Worm (Caenorhabditis elegans) whole organism, L2 larva: ENCODE results near the gene fbxc-30.

Experiments
- C34F6.9 ChIP-seq: fragments of 150-350 bp; optimal IDR thresholded peaks from 2 replicates; lab custom pipeline; 2014; ENCODE audit warnings: missing biosample characterization, missing genetic modification characterization
- R02D3.7 ChIP-seq: fragments of 150-350 bp; optimal IDR thresholded peaks from 2 replicates; lab custom pipeline; 2014; ENCODE audit warnings: missing biosample characterization, missing genetic modification characterization
- ZK546.5 ChIP-seq: sonication (generic microtip); optimal IDR thresholded peaks from 2 replicates; lab custom pipeline; 2017; ENCODE audit warnings: missing biosample characterization, missing genetic modification characterization
- ama-1 ChIP-seq: fragments of 150-350 bp; optimal IDR thresholded peaks from 2 replicates; lab custom pipeline; 2018; ENCODE audit warnings: inconsistent platforms
- blmp-1 ChIP-seq: sonication (generic microtip); optimal IDR thresholded peaks from 2 replicates; lab custom pipeline; 2017; ENCODE audit warnings: missing genetic modification characterization, mild to moderate bottlenecking, missing compliant biosample characterization, antibody characterized with exemption, moderate library complexity; ENCODE audit not compliant: insufficient read depth
- ceh-82 ChIP-seq: fragments of 150-350 bp; optimal IDR thresholded peaks from 2 replicates; lab custom pipeline; 2014; ENCODE audit warnings: missing biosample characterization, missing genetic modification characterization
- crh-2 ChIP-seq: sonication (generic microtip); optimal IDR thresholded peaks from 2 replicates; lab custom pipeline; 2017; ENCODE audit warnings: missing biosample characterization, missing genetic modification characterization
- dmd-4 ChIP-seq: sonication (generic microtip); optimal IDR thresholded peaks from 2 replicates; lab custom pipeline; 2017; ENCODE audit warnings: missing biosample characterization, missing genetic modification characterization
- egl-27 ChIP-seq: sonication (generic microtip); optimal IDR thresholded peaks from 3 replicates; lab custom pipeline; 2017; ENCODE audit warnings: missing biosample characterization, missing genetic modification reagents, missing genetic modification characterization
- elt-1 ChIP-seq: fragments of 150-350 bp; optimal IDR thresholded peaks from 2 replicates; lab custom pipeline; 2014; ENCODE audit warnings: missing biosample characterization, missing genetic modification characterization
- elt-3 ChIP-seq: sonication (generic microtip); optimal IDR thresholded peaks from 2 replicates; lab custom pipeline; 2017; ENCODE audit warnings: missing biosample characterization, missing genetic modification characterization
- fos-1 ChIP-seq: fragments of 150-350 bp; optimal IDR thresholded peaks from 2 replicates; lab custom pipeline; 2014; ENCODE audit warnings: missing biosample characterization, missing genetic modification characterization
- gmeb-1 ChIP-seq: fragments of 150-350 bp; optimal IDR thresholded peaks from 2 replicates; lab custom pipeline; 2014; ENCODE audit warnings: missing biosample characterization, missing genetic modification characterization
- lin-13 ChIP-seq: fragments of 150-350 bp; optimal IDR thresholded peaks from 2 replicates; lab custom pipeline; 2014; ENCODE audit warnings: missing biosample characterization, missing genetic modification reagents, missing genetic modification characterization
- lin-39 ChIP-seq: fragments of 150-350 bp; optimal IDR thresholded peaks from 2 replicates; lab custom pipeline; 2014; ENCODE audit warnings: missing biosample characterization, missing genetic modification reagents, missing genetic modification characterization
- lsy-2 ChIP-seq, 2 experiments: fragments of 150-350 bp in 1 of 2; sonication (generic microtip) in 1 of 2; optimal IDR thresholded peaks; 2 replicates each; lab custom pipeline; 2014 to 2017; ENCODE audit warnings: missing biosample characterization in 2 of 2, missing genetic modification characterization in 2 of 2
- mab-5 ChIP-seq: fragments of 150-350 bp; optimal IDR thresholded peaks from 2 replicates; lab custom pipeline; 2014; ENCODE audit warnings: missing biosample characterization, missing genetic modification characterization
- mdl-1 ChIP-seq, 2 experiments: fragments of 150-350 bp in 1 of 2; sonication (generic microtip) in 1 of 2; optimal IDR thresholded peaks; 2 replicates each; lab custom pipeline; 2017; ENCODE audit warnings: missing biosample characterization in 2 of 2, missing genetic modification characterization in 2 of 2
- nhr-10 ChIP-seq: sonication (generic microtip); optimal IDR thresholded peaks from 2 replicates; lab custom pipeline; 2017; ENCODE audit warnings: missing biosample characterization, missing genetic modification characterization
- nhr-12 ChIP-seq: fragments of 150-350 bp; optimal IDR thresholded peaks from 2 replicates; lab custom pipeline; 2014; ENCODE audit warnings: missing biosample characterization, missing genetic modification characterization
- nhr-129 ChIP-seq: fragments of 150-350 bp; optimal IDR thresholded peaks from 2 replicates; lab custom pipeline; 2014; ENCODE audit warnings: missing biosample characterization, missing genetic modification characterization
- nhr-21 ChIP-seq: fragments of 150-350 bp; optimal IDR thresholded peaks from 2 replicates; lab custom pipeline; 2014; ENCODE audit warnings: missing biosample characterization, missing genetic modification characterization
- nhr-237 ChIP-seq: fragments of 150-350 bp; optimal IDR thresholded peaks from 2 replicates; lab custom pipeline; 2014; ENCODE audit warnings: missing biosample characterization, missing genetic modification characterization
- nhr-6 ChIP-seq: fragments of 150-350 bp; optimal IDR thresholded peaks from 2 replicates; lab custom pipeline; 2014; ENCODE audit warnings: missing biosample characterization, missing genetic modification characterization
- nhr-77 ChIP-seq: fragments of 150-350 bp; optimal IDR thresholded peaks from 2 replicates; lab custom pipeline; 2014; ENCODE audit warnings: missing biosample characterization, missing genetic modification characterization
- peb-1 ChIP-seq: fragments of 150-350 bp; optimal IDR thresholded peaks from 2 replicates; lab custom pipeline; 2014; ENCODE audit warnings: missing biosample characterization, missing genetic modification characterization
- sem-4 ChIP-seq: fragments of 150-350 bp; optimal IDR thresholded peaks from 2 replicates; lab custom pipeline; 2014; ENCODE audit warnings: missing biosample characterization, missing genetic modification reagents, missing genetic modification characterization
- skn-1 ChIP-seq: sonication (generic microtip); optimal IDR thresholded peaks from 2 replicates; lab custom pipeline; 2017; ENCODE audit warnings: missing biosample characterization, missing genetic modification characterization
- sma-3 ChIP-seq: sonication (generic microtip); optimal IDR thresholded peaks from 2 replicates; lab custom pipeline; 2016; ENCODE audit warnings: missing genetic modification reagents, missing genetic modification characterization, missing compliant biosample characterization
- sma-9 ChIP-seq, 2 experiments: fragments of 150-350 bp in 1 of 2; sonication (generic microtip) in 1 of 2; optimal IDR thresholded peaks; 2 replicates each; lab custom pipeline; 2014 to 2016; ENCODE audit warnings: missing genetic modification characterization in 2 of 2, mild to moderate bottlenecking in 1 of 2, missing biosample characterization in 1 of 2, missing compliant biosample characterization in 1 of 2, missing genetic modification reagents in 1 of 2, moderate library complexity in 1 of 2
- unc-39 ChIP-seq: fragments of 150-350 bp; optimal IDR thresholded peaks from 2 replicates; lab custom pipeline; 2014; ENCODE audit warnings: missing biosample characterization, missing genetic modification characterization
- unc-55 ChIP-seq: fragments of 150-350 bp; sonication (generic microtip); optimal IDR thresholded peaks from 3 replicates; lab custom pipeline; 2014; ENCODE audit warnings: missing biosample characterization, missing genetic modification reagents, missing genetic modification characterization
- ztf-1 ChIP-seq: fragments of 200-800 bp; sonication (Bioruptor generic); conservative IDR thresholded peaks from 2 replicates; pipeline ENCODE4 v1.3.6; 2022; ENCODE audit warnings: missing genetic modification characterization, missing compliant biosample characterization
- ztf-11 ChIP-seq: sonication (generic microtip); optimal IDR thresholded peaks from 2 replicates; lab custom pipeline; 2017; ENCODE audit warnings: missing biosample characterization, missing genetic modification characterization
- ztf-4 ChIP-seq: fragments of 150-350 bp; optimal IDR thresholded peaks from 2 replicates; lab custom pipeline; 2014; ENCODE audit warnings: missing biosample characterization, missing genetic modification characterization

The fbxc-30 gene

ce11 chrII:937265-937664 lies 19.8 kb downstream of the fbxc-30 start:
- TF ChIP-seq crh-2 (tag; lab: Kevin White, UChicago), result no peak
- TF ChIP-seq nhr-129, result no peak
- TF ChIP-seq ceh-82 (tag; lab: Kevin White, UChicago), result no peak
- TF ChIP-seq dmd-4, result no peak
- TF ChIP-seq elt-3 (tag; lab: Kevin White, UChicago), result no peak
- no peak for TF ChIP-seq unc-39 (tag; lab: Kevin White, UChicago)
- TF ChIP-seq nhr-237 (tag; lab: Kevin White, UChicago), result no peak
- no peak for TF ChIP-seq mab-5 (tag; lab: Kevin White, UChicago)
- TF ChIP-seq blmp-1 (tag; lab: Kevin White, UChicago), result no peak
- TF ChIP-seq nhr-77, result no peak
- TF ChIP-seq ama-1, result no peak
- TF ChIP-seq ztf-11 (tag; lab: Kevin White, UChicago), result no peak

DNA sequence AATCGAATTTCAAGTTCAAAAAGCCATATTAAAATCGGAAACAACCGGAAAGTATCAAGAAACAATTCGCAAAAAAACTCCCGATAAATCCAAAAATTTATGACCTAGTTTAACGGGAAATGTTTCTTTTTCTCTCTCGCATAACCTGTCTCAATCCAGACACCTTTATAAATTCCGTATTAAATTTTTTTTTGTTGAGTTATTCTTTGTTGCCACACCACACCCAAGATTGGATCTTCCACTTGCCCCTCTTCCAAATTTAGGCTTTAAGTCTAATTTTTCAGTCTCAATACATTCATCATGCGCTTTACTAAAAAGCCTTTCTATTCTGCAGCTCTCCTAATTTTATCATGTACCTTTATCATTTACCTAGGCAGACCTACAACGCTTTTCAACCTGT lies 21.1 kb downstream of the fbxc-30 start, which contains the start of gene R07C3.3:
R07C3.3 (plus strand) TSS at position 301 of the 400 bp plus-strand sequence.
- TF ChIP-seq nhr-21 (no peak), nhr-77 (no peak), unc-55 (GFP tag; lab: Kevin White, UChicago) (no peak), ztf-11 (tag; lab: Kevin White, UChicago) (no peak), dmd-4 (no peak), blmp-1 (tag; lab: Kevin White, UChicago) (no peak), lsy-2 (tag; optimal IDR thresholded peaks at IDR 0.05; lab: Kevin White, UChicago) (no peak), lin-39 (tag; lab: Kevin White, UChicago) (no peak), ztf-4 (tag; lab: Kevin White, UChicago) (no peak), nhr-10 (tag; lab: Kevin White, UChicago) (no peak), sma-9 (GFP tag; optimal IDR thresholded peaks at IDR 0.05; lab: Kevin White, UChicago) (no peak), sma-9 (tag; optimal IDR thresholded peaks at IDR 0.05; lab: Kevin White, UChicago) (no peak), skn-1 (tag; lab: Kevin White, UChicago) (no peak)
- TF ChIP-seq, all 48 proteins: peak for 0

- TF ChIP-seq unc-55 (GFP tag; lab: Kevin White, UChicago) (no peak), R02D3.7 (tag; lab: Kevin White, UChicago) (no peak), fos-1 (tag; lab: Kevin White, UChicago) (no peak), unc-39 (tag; lab: Kevin White, UChicago) (no peak), elt-1 (tag; lab: Kevin White, UChicago) (no peak), peb-1 (tag; lab: Kevin White, UChicago) (no peak), mdl-1 (tag; optimal IDR thresholded peaks at IDR 0.05; lab: Kevin White, UChicago) (no peak), dmd-4 (no peak), lin-13 (no peak)
Observed at ce11 chrII:940779-941178, 23.4 kb downstream of the fbxc-30 start, which contains the start of gene fbxc-36. Gene fbxc-36 (plus strand): TSS chrII:940983.

DNA sequence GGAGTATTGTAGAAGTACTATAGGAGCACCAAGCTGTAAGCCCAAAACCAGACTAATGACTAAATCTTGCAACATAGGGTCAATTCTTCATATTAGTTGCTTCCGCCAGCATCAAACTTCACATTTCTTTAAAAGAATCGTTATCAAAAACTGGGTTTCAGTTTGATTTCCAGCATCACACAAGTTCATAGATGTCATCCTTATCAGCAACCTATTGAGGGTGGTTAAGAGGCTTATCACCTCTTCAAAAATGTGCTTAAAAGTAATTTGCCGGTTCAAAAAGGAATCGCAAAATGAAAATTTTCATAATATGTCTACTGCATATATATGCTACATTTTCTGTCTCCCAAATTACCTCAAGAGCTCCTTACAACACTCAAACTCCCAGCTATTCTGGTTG lies 26.3 kb downstream of the fbxc-30 start, which contains the start of gene clec-43:
clec-43 (plus strand) TSS at position 294 of the 400 bp plus-strand sequence.
- no peak for TF ChIP-seq dmd-4
- TF ChIP-seq nhr-21, result no peak
- peak; percentile 71 for TF ChIP-seq fos-1 (tag; lab: Kevin White, UChicago)

DNA sequence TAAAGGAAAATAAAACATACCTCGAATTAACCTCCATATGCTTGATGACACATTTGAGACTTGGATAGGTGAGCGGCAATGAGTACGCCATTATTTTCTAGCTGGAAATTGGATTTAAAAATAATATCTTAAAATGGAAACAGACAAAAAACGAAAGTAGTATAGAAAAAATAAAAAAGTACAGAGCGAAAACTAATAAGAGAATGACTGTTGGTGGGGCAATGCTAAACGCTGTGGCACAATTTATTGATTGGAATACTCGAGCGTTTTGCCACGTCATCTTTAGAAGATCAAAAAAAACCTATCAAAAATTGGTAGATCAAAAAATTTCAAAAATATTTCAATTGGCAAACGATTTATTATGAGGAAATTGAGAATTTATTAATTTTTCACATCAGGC lies 30.7 kb downstream of the fbxc-30 start, which contains the start of gene fbxc-32:
fbxc-32 (minus strand) TSS at position 101 of the 400 bp plus-strand sequence.
- no peak for TF ChIP-seq ceh-82 (tag; lab: Kevin White, UChicago)

DNA sequence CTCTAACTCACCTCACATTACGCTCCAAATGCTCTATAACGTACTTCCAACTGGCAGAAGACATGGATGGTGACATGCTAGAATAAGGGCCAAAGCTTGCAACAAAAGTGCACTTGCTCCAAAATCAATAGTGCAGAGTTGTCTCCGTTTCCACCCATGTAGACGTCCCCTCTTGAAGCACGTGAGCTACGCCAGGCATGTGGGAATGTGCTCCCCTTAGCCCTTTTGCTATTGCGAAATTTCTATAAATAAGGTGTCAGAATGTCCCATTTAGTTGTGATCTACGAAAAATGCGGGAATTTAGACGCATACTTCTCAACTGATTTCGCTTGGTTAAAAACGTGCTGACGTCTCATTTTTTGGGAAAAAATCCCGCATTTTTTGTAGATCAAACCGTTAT lies 33.0 kb downstream of the fbxc-30 start:
- TF ChIP-seq C34F6.9 (tag; lab: Kevin White, UChicago) (peak; percentile 34), unc-55 (GFP tag; lab: Kevin White, UChicago) (peak; percentile 33), sma-9 (GFP tag; optimal IDR thresholded peaks at IDR 0.05; lab: Kevin White, UChicago) (peak; percentile 54), sma-9 (tag; optimal IDR thresholded peaks at IDR 0.05; lab: Kevin White, UChicago) (no peak), ztf-1 (no peak)

- no peak for TF ChIP-seq sma-3 (GFP tag; lab: Kevin White, UChicago)
- no peak for TF ChIP-seq nhr-12
- no peak for TF ChIP-seq ZK546.5 (tag; lab: Kevin White, UChicago)
- no peak for TF ChIP-seq egl-27 (tag; lab: Kevin White, UChicago)
- no peak for TF ChIP-seq sem-4 (tag; lab: Kevin White, UChicago)
- TF ChIP-seq nhr-10 (tag; lab: Kevin White, UChicago), result no peak
- no peak for TF ChIP-seq nhr-6 (tag; lab: Kevin White, UChicago)
- no peak for TF ChIP-seq gmeb-1 (tag; lab: Kevin White, UChicago)
- no peak for TF ChIP-seq sma-9 (GFP tag; optimal IDR thresholded peaks at IDR 0.05; lab: Kevin White, UChicago)
- no peak for TF ChIP-seq sma-9 (tag; optimal IDR thresholded peaks at IDR 0.05; lab: Kevin White, UChicago)
- no peak for TF ChIP-seq mdl-1 (tag; optimal IDR thresholded peaks at IDR 0.05; lab: Kevin White, UChicago)
Observed at ce11 chrII:953052-953451, 35.6 kb downstream of the fbxc-30 start.
